Fruit fly (Drosophila melanogaster) whole organism: ENCODE data around the gene osk.
A peak's percentile ranks its signal among the peaks of the same experiment; 100 is the strongest.

ENCODE experiments used
- CG8478 ChIP-seq: fragments of >200 bp; optimal IDR thresholded peaks from 2 replicates; lab custom pipeline; 2018; ENCODE audit warnings: inconsistent platforms
- Dll ChIP-seq: fragments of >200 bp; optimal IDR thresholded peaks from 2 replicates; lab custom pipeline; 2017
- EcR ChIP-seq, 2 experiments: fragments of >200 bp; optimal IDR thresholded peaks; 2 replicates each; lab custom pipeline; 2017; ENCODE audit warnings: missing biosample characterization in 2 of 2, missing genetic modification characterization in 2 of 2, missing genetic modification reagents in 2 of 2
- pan ChIP-seq: fragments of >200 bp; optimal IDR thresholded peaks from 2 replicates; lab custom pipeline; 2017
- psq ChIP-seq: fragments of >200 bp; optimal IDR thresholded peaks from 2 replicates; lab custom pipeline; 2017
- usp ChIP-seq: fragments of >200 bp; optimal IDR thresholded peaks from 2 replicates; lab custom pipeline; 2017; ENCODE audit warnings: missing biosample characterization, missing genetic modification characterization, mixed read lengths

DNA sequence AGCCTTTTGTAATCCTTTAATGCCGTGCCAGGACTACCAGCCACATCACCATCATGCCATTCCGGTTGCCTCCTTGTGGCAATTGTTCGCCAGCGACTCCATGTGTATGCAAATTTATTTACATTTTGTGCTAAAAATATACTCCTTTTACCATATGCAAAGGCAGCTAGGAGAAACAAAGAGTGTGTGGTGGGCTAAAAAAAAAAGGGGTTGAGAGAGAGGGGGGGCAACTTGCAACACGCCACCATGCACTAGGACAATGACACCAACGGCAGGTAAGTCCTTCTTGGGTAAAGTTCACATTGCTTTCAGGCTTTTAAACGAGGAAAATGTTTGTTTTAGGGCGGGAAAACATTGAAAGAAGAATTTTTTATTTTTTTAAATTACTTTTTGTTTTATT is 20.0 kb upstream of the osk start:
- TF ChIP-seq CG8478 = no peak
- no peak for TF ChIP-seq pan (lab: Kevin White, UChicago)
- TF ChIP-seq psq (lab: Kevin White, UChicago) = no peak
- no peak for TF ChIP-seq usp (GFP tag; lab: Kevin White, UChicago)
- no peak for TF ChIP-seq Dll (lab: Kevin White, UChicago)
- TF ChIP-seq EcR (GFP tag; optimal IDR thresholded peaks at IDR 0.05; lab: Kevin White, UChicago) = peak in 1 of 2 experiments; percentile 36
